Worm (Caenorhabditis elegans) whole organism, young adult: Measurements from ENCODE around the gene M01F1.8.

Source experiments
- madf-3 ChIP-seq: fragments of 200-800 bp; sonication (Bioruptor generic); IDR thresholded peaks from 2 replicates; pipeline ENCODE4 v1.3.6; 2022; ENCODE audit warnings: missing genetic modification reagents, missing genetic modification characterization, missing compliant biosample characterization
- pbrm-1 ChIP-seq: fragments of 200-800 bp; sonication (Bioruptor generic); IDR thresholded peaks from 2 replicates; pipeline ENCODE4 v1.3.6; 2022; ENCODE audit warnings: missing genetic modification reagents, missing genetic modification characterization, missing compliant biosample characterization
- rcor-1 ChIP-seq: fragments of 200-800 bp; sonication (Bioruptor generic); IDR thresholded peaks from 2 replicates; pipeline ENCODE4 v1.3.6; 2022; ENCODE audit warnings: missing genetic modification reagents, missing genetic modification characterization, missing compliant biosample characterization

DNA sequence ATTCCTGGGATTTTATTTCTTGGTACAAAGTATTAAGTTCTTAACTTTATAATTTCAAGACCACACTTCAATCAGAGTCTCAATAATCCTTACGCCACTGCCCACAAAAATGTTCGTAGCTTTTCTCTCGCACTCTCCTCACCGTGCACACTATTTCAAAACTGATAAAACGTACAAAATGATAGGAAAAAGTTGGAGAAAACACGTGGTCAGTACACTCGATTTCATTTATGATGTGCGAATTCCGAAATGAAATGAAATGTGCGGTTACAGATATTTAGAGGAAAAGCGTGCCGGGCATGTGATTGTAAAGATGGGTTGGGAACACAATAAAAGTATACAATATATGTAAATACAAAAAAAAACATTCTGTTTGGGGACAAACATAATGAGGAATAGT lies 18.1 kb upstream of the M01F1.8 start:
- TF ChIP-seq pbrm-1 (GFP tag; lab: Robert Waterston, UW) (no peak), rcor-1 (GFP tag; lab: Robert Waterston, UW) (no peak), madf-3 (GFP tag; lab: Robert Waterston, UW) (no peak)
